Fruit fly (Drosophila melanogaster) whole organism, embryonic: ENCODE measurements around the gene CG6675.

Source experiments
- Ada2b ChIP-seq: fragments of 200-800 bp; sonication (Bioruptor generic); IDR thresholded peaks from 2 replicates; pipeline ENCODE4 v1.3.6; 2022; ENCODE audit warnings: missing biosample characterization, missing genetic modification characterization
- B-H2 ChIP-seq: fragments of 200-800 bp; sonication (Bioruptor generic); optimal IDR thresholded peaks from 2 replicates; lab custom pipeline; 2018; ENCODE audit warnings: missing biosample characterization, mild to moderate bottlenecking, missing genetic modification characterization
- Bgb ChIP-seq: fragments of 200-800 bp; sonication (Bioruptor generic); IDR thresholded peaks from 2 replicates; pipeline ENCODE4 v1.3.6; 2022; ENCODE audit warnings: missing biosample characterization, missing genetic modification characterization; ENCODE audit not compliant: partially characterized antibody
- CG1024 ChIP-seq: fragments of 200-800 bp; sonication (Bioruptor generic); IDR thresholded peaks from 2 replicates; pipeline ENCODE4 v1.3.6; 2022; ENCODE audit warnings: missing biosample characterization, missing genetic modification characterization
- CG10267 ChIP-seq: fragments of 200-800 bp; sonication (Bioruptor generic); optimal IDR thresholded peaks from 2 replicates; lab custom pipeline; 2018; ENCODE audit warnings: missing biosample characterization, mild to moderate bottlenecking, missing genetic modification characterization, moderate library complexity
- CG12391 ChIP-seq: fragments of 200-800 bp; sonication (Bioruptor generic); optimal IDR thresholded peaks from 3 replicates; lab custom pipeline; 2018; ENCODE audit warnings: missing biosample characterization, mild to moderate bottlenecking, missing genetic modification characterization, moderate library complexity
- CG13624 ChIP-seq: fragments of 200-800 bp; sonication (Bioruptor generic); optimal IDR thresholded peaks from 2 replicates; lab custom pipeline; 2016; ENCODE audit warnings: missing biosample characterization, missing genetic modification characterization
- CG13894 ChIP-seq: fragments of 200-800 bp; sonication (Bioruptor generic); optimal IDR thresholded peaks from 3 replicates; lab custom pipeline; 2018; ENCODE audit warnings: missing biosample characterization, mild to moderate bottlenecking, missing genetic modification characterization, moderate library complexity
- CG14860 ChIP-seq: fragments of 200-800 bp; sonication (Bioruptor generic); IDR thresholded peaks from 3 replicates; pipeline ENCODE4 v1.3.6; 2022; ENCODE audit warnings: missing biosample characterization, missing genetic modification characterization; ENCODE audit not compliant: partially characterized antibody
- CG15696 ChIP-seq: fragments of 200-800 bp; sonication (Bioruptor generic); optimal IDR thresholded peaks from 2 replicates; lab custom pipeline; 2019; ENCODE audit warnings: missing biosample characterization, mild to moderate bottlenecking, missing genetic modification characterization, moderate library complexity
- CG1603 ChIP-seq: fragments of 200-800 bp; sonication (Bioruptor generic); optimal IDR thresholded peaks from 2 replicates; lab custom pipeline; 2019; ENCODE audit warnings: missing biosample characterization, mild to moderate bottlenecking, missing genetic modification characterization, moderate library complexity
- CG17829 ChIP-seq: fragments of 200-800 bp; optimal IDR thresholded peaks from 2 replicates; lab custom pipeline; 2019; ENCODE audit warnings: missing biosample characterization, mild to moderate bottlenecking, missing genetic modification characterization, moderate library complexity
- CG18599 ChIP-seq: fragments of 200-800 bp; sonication (Bioruptor generic); optimal IDR thresholded peaks from 3 replicates; lab custom pipeline; 2017; ENCODE audit warnings: missing biosample characterization, missing genetic modification characterization, mild to moderate bottlenecking, moderate library complexity, missing genetic modification reagents
- CG31441 ChIP-seq: fragments of 200-800 bp; sonication (Bioruptor generic); IDR thresholded peaks from 2 replicates; pipeline ENCODE4 v1.3.6; 2022; ENCODE audit warnings: missing biosample characterization, missing genetic modification characterization
- CG4328 ChIP-seq: fragments of 200-800 bp; sonication (Bioruptor generic); optimal IDR thresholded peaks from 3 replicates; lab custom pipeline; 2017; ENCODE audit warnings: missing biosample characterization, missing genetic modification reagents, missing genetic modification characterization
- CG4854 ChIP-seq: fragments of 200-800 bp; sonication (Bioruptor generic); optimal IDR thresholded peaks from 2 replicates; lab custom pipeline; 2016; ENCODE audit warnings: missing biosample characterization, missing genetic modification characterization, inconsistent platforms
- CG6654 ChIP-seq: fragments of 200-800 bp; sonication (Bioruptor generic); optimal IDR thresholded peaks from 2 replicates; lab custom pipeline; 2017; ENCODE audit warnings: missing biosample characterization, mild to moderate bottlenecking, missing genetic modification characterization
- CG8089 ChIP-seq: fragments of 200-800 bp; sonication (Bioruptor generic); optimal IDR thresholded peaks from 3 replicates; lab custom pipeline; 2016; ENCODE audit warnings: missing biosample characterization, missing genetic modification characterization
- CG8290 ChIP-seq, 3 experiments: fragments of 200-800 bp; sonication (Bioruptor generic); optimal IDR thresholded peaks; 2 replicates each; lab custom pipeline; 2016 to 2019; ENCODE audit warnings: missing biosample characterization in 3 of 3, missing genetic modification characterization in 3 of 3, mild to moderate bottlenecking in 2 of 3, moderate library complexity in 1 of 3
- CG8924 ChIP-seq: fragments of 200-800 bp; optimal IDR thresholded peaks from 3 replicates; lab custom pipeline; 2019; ENCODE audit warnings: missing biosample characterization, mild to moderate bottlenecking, missing genetic modification characterization, moderate library complexity
- Dad ChIP-seq: fragments of 200-800 bp; sonication (Bioruptor generic); optimal IDR thresholded peaks from 3 replicates; lab custom pipeline; 2016; ENCODE audit warnings: missing biosample characterization, missing genetic modification characterization
- Dip3 ChIP-seq: fragments of 200-800 bp; sonication (Bioruptor generic); optimal IDR thresholded peaks from 3 replicates; lab custom pipeline; 2016; ENCODE audit warnings: missing biosample characterization, missing genetic modification characterization
- Ets97D ChIP-seq: fragments of 200-800 bp; sonication (Bioruptor generic); optimal IDR thresholded peaks from 3 replicates; lab custom pipeline; 2016; ENCODE audit warnings: missing biosample characterization, missing genetic modification characterization
- GATAe ChIP-seq: fragments of 200-800 bp; sonication (Bioruptor generic); conservative IDR thresholded peaks from 2 replicates; pipeline ENCODE4 v1.3.6; 2022; ENCODE audit warnings: missing biosample characterization, missing genetic modification characterization
- Hr3 ChIP-seq: fragments of 200-800 bp; sonication (Bioruptor generic); optimal IDR thresholded peaks from 3 replicates; lab custom pipeline; 2016; ENCODE audit warnings: missing biosample characterization, missing genetic modification characterization
- Max ChIP-seq: fragments of 200-800 bp; sonication (Bioruptor generic); optimal IDR thresholded peaks from 2 replicates; lab custom pipeline; 2016; ENCODE audit warnings: missing biosample characterization, mild to moderate bottlenecking, missing genetic modification characterization
- Mes4 ChIP-seq: fragments of 200-800 bp; sonication (Bioruptor generic); optimal IDR thresholded peaks from 2 replicates; lab custom pipeline; 2016; ENCODE audit warnings: missing biosample characterization, missing genetic modification characterization
- NfI ChIP-seq: fragments of 200-800 bp; sonication (Bioruptor generic); optimal IDR thresholded peaks from 3 replicates; lab custom pipeline; 2018; ENCODE audit warnings: missing biosample characterization, mild to moderate bottlenecking, missing genetic modification characterization, moderate library complexity
- Sox100B ChIP-seq: fragments of 200-800 bp; sonication (Bioruptor generic); optimal IDR thresholded peaks from 3 replicates; lab custom pipeline; 2018; ENCODE audit warnings: missing biosample characterization, mild to moderate bottlenecking, missing genetic modification characterization
- Sry-δ ChIP-seq: fragments of 200-800 bp; sonication (Bioruptor generic); optimal IDR thresholded peaks from 2 replicates; lab custom pipeline; 2016; ENCODE audit warnings: missing biosample characterization, missing genetic modification characterization
- TFAM ChIP-seq: fragments of 200-800 bp; sonication (Bioruptor generic); optimal IDR thresholded peaks from 2 replicates; lab custom pipeline; 2017; ENCODE audit warnings: missing biosample characterization, missing genetic modification characterization, inconsistent platforms
- amos ChIP-seq: fragments of 200-800 bp; sonication (Bioruptor generic); IDR thresholded peaks from 2 replicates; pipeline ENCODE4 v1.3.6; 2022; ENCODE audit warnings: missing biosample characterization, missing genetic modification characterization; ENCODE audit not compliant: partially characterized antibody
- ase ChIP-seq: fragments of 200-800 bp; sonication (Bioruptor generic); IDR thresholded peaks from 3 replicates; pipeline ENCODE4 v1.3.6; 2022; ENCODE audit warnings: missing biosample characterization, missing genetic modification characterization
- bab2 ChIP-seq: fragments of 200-800 bp; sonication (Bioruptor generic); optimal IDR thresholded peaks from 2 replicates; lab custom pipeline; 2016; ENCODE audit warnings: missing biosample characterization, missing genetic modification characterization
- bbx ChIP-seq: fragments of 200-800 bp; sonication (Bioruptor generic); IDR thresholded peaks from 2 replicates; pipeline ENCODE4 v1.3.6; 2022; ENCODE audit warnings: missing biosample characterization, missing genetic modification characterization; ENCODE audit not compliant: partially characterized antibody
- crol ChIP-seq: fragments of 200-800 bp; sonication (Bioruptor generic); IDR thresholded peaks from 2 replicates; pipeline ENCODE4 v1.3.6; 2022; ENCODE audit warnings: missing biosample characterization, missing genetic modification characterization
- cwo ChIP-seq: fragments of 200-800 bp; sonication (Bioruptor generic); optimal IDR thresholded peaks from 3 replicates; lab custom pipeline; 2017; ENCODE audit warnings: missing biosample characterization, missing genetic modification characterization, mild to moderate bottlenecking, moderate library complexity, missing genetic modification reagents
- ems ChIP-seq: fragments of 200-800 bp; sonication (Bioruptor generic); optimal IDR thresholded peaks from 3 replicates; lab custom pipeline; 2016; ENCODE audit warnings: missing biosample characterization, missing genetic modification characterization
- gce ChIP-seq: fragments of 200-800 bp; sonication (Bioruptor generic); IDR thresholded peaks from 3 replicates; pipeline ENCODE4 v1.3.6; 2022; ENCODE audit warnings: missing biosample characterization, missing genetic modification characterization
- kni ChIP-seq: fragments of 200-800 bp; sonication (Bioruptor generic); optimal IDR thresholded peaks from 3 replicates; lab custom pipeline; 2017; ENCODE audit warnings: mild to moderate bottlenecking, missing biosample characterization, missing genetic modification reagents, missing genetic modification characterization
- nmo ChIP-seq: fragments of 200-800 bp; sonication (Bioruptor generic); optimal IDR thresholded peaks from 2 replicates; lab custom pipeline; 2018; ENCODE audit warnings: missing biosample characterization, mild to moderate bottlenecking, missing genetic modification characterization, moderate library complexity
- odd ChIP-seq: fragments of 200-800 bp; sonication (Bioruptor generic); optimal IDR thresholded peaks from 2 replicates; lab custom pipeline; 2017; ENCODE audit warnings: missing biosample characterization, mild to moderate bottlenecking, missing genetic modification characterization
- peb ChIP-seq: fragments of 200-800 bp; sonication (Bioruptor generic); IDR thresholded peaks from 2 replicates; pipeline ENCODE4 v1.3.6; 2022; ENCODE audit warnings: missing biosample characterization, missing genetic modification characterization
- row ChIP-seq: fragments of 200-800 bp; sonication (Bioruptor generic); IDR thresholded peaks from 3 replicates; pipeline ENCODE4 v1.3.6; 2022; ENCODE audit warnings: missing biosample characterization, missing genetic modification characterization
- shn ChIP-seq: fragments of 200-800 bp; sonication (Bioruptor generic); optimal IDR thresholded peaks from 3 replicates; lab custom pipeline; 2016; ENCODE audit warnings: missing biosample characterization, missing genetic modification characterization
- slou ChIP-seq: fragments of 200-800 bp; sonication (Bioruptor generic); optimal IDR thresholded peaks from 3 replicates; lab custom pipeline; 2016; ENCODE audit warnings: missing biosample characterization, missing genetic modification characterization
- sug ChIP-seq: fragments of 200-800 bp; optimal IDR thresholded peaks from 2 replicates; lab custom pipeline; 2019; ENCODE audit warnings: missing biosample characterization, mild to moderate bottlenecking, missing genetic modification characterization, moderate library complexity
- tna ChIP-seq: fragments of 200-800 bp; sonication (Bioruptor generic); IDR thresholded peaks from 2 replicates; pipeline ENCODE4 v1.3.6; 2022; ENCODE audit warnings: missing biosample characterization, missing genetic modification characterization; ENCODE audit not compliant: partially characterized antibody
- usp ChIP-seq: fragments of >200 bp; optimal IDR thresholded peaks from 2 replicates; lab custom pipeline; 2017; ENCODE audit warnings: missing biosample characterization, missing genetic modification characterization
- wdn ChIP-seq: fragments of 200-800 bp; sonication (Bioruptor generic); IDR thresholded peaks from 2 replicates; pipeline ENCODE4 v1.3.6; 2022; ENCODE audit warnings: missing biosample characterization, missing genetic modification characterization

CG6675 gene

DNA sequence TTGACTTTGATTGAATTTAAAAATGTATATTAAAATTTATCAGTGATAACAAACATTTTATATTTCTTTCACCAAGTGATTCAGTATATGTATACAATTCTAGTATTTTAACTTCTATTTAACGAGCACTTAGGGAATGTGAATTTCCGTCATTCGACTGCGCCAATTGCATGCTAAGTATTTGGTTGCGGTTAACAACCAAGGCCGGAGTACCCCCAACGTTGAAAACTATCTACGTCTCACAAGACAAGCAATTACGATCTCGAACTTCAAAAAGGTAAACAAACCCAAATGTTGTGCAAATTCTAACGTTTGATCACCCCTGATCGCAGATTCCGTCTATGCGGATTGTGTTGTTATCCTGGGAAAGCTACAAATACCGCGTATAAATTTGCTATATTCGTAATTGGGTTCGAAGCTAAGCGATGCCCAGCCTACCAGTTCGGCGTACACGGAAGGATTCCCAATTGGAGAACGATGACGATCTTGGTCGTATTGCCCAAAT, 22.5 kb downstream of the CG6675 start, which contains the start of gene CG42748 (continued):
- TF ChIP-seq CG14860 (0 out of 3 replicates have a peak, but pooled peaks have one; percentile 42), bbx (GFP tag; lab: Robert Waterston, UW) (peak; percentile 74; the same call in 1 of the 2 replicates), Dip3 (GFP tag; lab: Kevin White, UChicago) (no peak), CG12391 (tag; lab: Kevin White, UChicago) (peak; percentile 13), CG6654 (GFP tag; lab: Kevin White, UChicago) (no peak), Dad (GFP tag; lab: Kevin White, UChicago) (no peak), GATAe (GFP tag; lab: Robert Waterston, UW) (no peak), Ada2b (GFP tag; lab: Robert Waterston, UW) (peak; percentile 45), usp (GFP tag; lab: Kevin White, UChicago) (no peak), bab2 (GFP tag; lab: Kevin White, UChicago) (no peak), slou (no peak), ems (GFP tag; lab: Kevin White, UChicago) (no peak), ase (no peak), nmo (no peak), wdn (no peak), peb (GFP tag; lab: Robert Waterston, UW) (no peak), Bgb (GFP tag; lab: Robert Waterston, UW) (peak; percentile 75), CG8089 (peak; percentile 14), kni (no peak), CG17829 (tag; lab: Kevin White, UChicago) (peak; percentile 7), CG4328 (no peak), Hr3 (GFP tag; lab: Kevin White, UChicago) (no peak), odd (no peak), row (peak; percentile 74), CG8290 (GFP tag; optimal IDR thresholded peaks at IDR 0.05; lab: Kevin White, UChicago) (no peak), CG8290 (tag; optimal IDR thresholded peaks at IDR 0.05; lab: Kevin White, UChicago) (peak in 1 of 2 experiments; percentile 55), NfI (peak; percentile 13), gce (no peak), amos (GFP tag; lab: Robert Waterston, UW) (no peak), sug (peak; percentile 59), CG13624 (GFP tag; lab: Kevin White, UChicago) (no peak), tna (GFP tag; lab: Robert Waterston, UW) (peak; percentile 55; the same call in 1 of the 2 replicates), B-H2 (GFP tag; lab: Kevin White, UChicago) (no peak), Ets97D (GFP tag; lab: Kevin White, UChicago) (no peak), TFAM (no peak), Mes4 (no peak), Sry-δ (GFP tag; lab: Kevin White, UChicago) (peak; percentile 28), CG1024 (GFP tag; lab: Robert Waterston, UW) (peak; percentile 90), CG18599 (GFP tag; lab: Kevin White, UChicago) (no peak), CG15696 (tag; lab: Kevin White, UChicago) (peak; percentile 25), crol (no peak), CG8924 (no peak), CG13894 (tag; lab: Kevin White, UChicago) (peak; percentile 42), shn (GFP tag; lab: Kevin White, UChicago) (peak; percentile 5), CG4854 (GFP tag; lab: Kevin White, UChicago) (no peak), CG10267 (no peak), Max (GFP tag; lab: Kevin White, UChicago) (no peak), CG1603 (tag; lab: Kevin White, UChicago) (peak; percentile 86), Sox100B (GFP tag; lab: Kevin White, UChicago) (no peak), cwo (no peak), CG31441 (GFP tag; lab: Robert Waterston, UW) (no peak)
